Worm (Caenorhabditis elegans) whole organism, L4 larva: ENCODE measurements around the gene clec-186.

Experiments
- D1046.2 ChIP-seq: fragments of 200-800 bp; sonication (Bioruptor generic); IDR thresholded peaks from 2 replicates; pipeline ENCODE4 v1.3.6; 2022; ENCODE audit warnings: missing genetic modification characterization, missing compliant biosample characterization
- F26F4.8 ChIP-seq: fragments of 200-800 bp; sonication (Bioruptor generic); conservative IDR thresholded peaks from 2 replicates; pipeline ENCODE4 v1.3.6; 2022; ENCODE audit warnings: missing genetic modification characterization, missing compliant biosample characterization
- F44E2.7 ChIP-seq: fragments of 200-800 bp; sonication (Bioruptor generic); IDR thresholded peaks from 2 replicates; pipeline ENCODE4 v2.1.2; 2022; ENCODE audit warnings: missing genetic modification characterization, missing compliant biosample characterization
- F49E8.2 ChIP-seq: sonication (generic microtip); optimal IDR thresholded peaks from 2 replicates; lab custom pipeline; 2016; ENCODE audit warnings: missing compliant biosample characterization, mild to moderate bottlenecking, missing genetic modification characterization, borderline replicate concordance
- T20F7.1 ChIP-seq: fragments of 200-800 bp; sonication (Bioruptor generic); optimal IDR thresholded peaks from 2 replicates; lab custom pipeline; 2018; ENCODE audit warnings: mild to moderate bottlenecking, missing genetic modification characterization, missing compliant biosample characterization
- T26A8.4 ChIP-seq: fragments of 200-800 bp; sonication (Bioruptor generic); IDR thresholded peaks from 2 replicates; pipeline ENCODE4 v1.3.6; 2022; ENCODE audit warnings: missing genetic modification characterization, missing compliant biosample characterization
- Y5F2A.4 ChIP-seq: fragments of 200-800 bp; sonication (Bioruptor generic); optimal IDR thresholded peaks from 2 replicates; lab custom pipeline; 2018; ENCODE audit warnings: mild to moderate bottlenecking, missing genetic modification characterization, missing compliant biosample characterization
- aha-1 ChIP-seq: fragments of 150-350 bp; peaks from one replicate; lab custom pipeline; 2014; ENCODE audit warnings: missing biosample characterization, missing genetic modification characterization
- ama-1 ChIP-seq: fragments of 150-350 bp; optimal IDR thresholded peaks from 2 replicates; lab custom pipeline; 2014; ENCODE audit warnings: inconsistent platforms, mixed read lengths
- arid-1 ChIP-seq: fragments of 200-800 bp; sonication (Bioruptor generic); conservative IDR thresholded peaks from 2 replicates; pipeline ENCODE4 v1.3.6; 2022; ENCODE audit warnings: missing genetic modification reagents, missing genetic modification characterization, missing compliant biosample characterization
- daf-12 ChIP-seq: fragments of 150-350 bp; optimal IDR thresholded peaks from 2 replicates; lab custom pipeline; 2014; ENCODE audit warnings: missing biosample characterization, missing genetic modification reagents, missing genetic modification characterization
- dmd-6 ChIP-seq: fragments of 200-800 bp; sonication (Bioruptor generic); IDR thresholded peaks from 2 replicates; pipeline ENCODE4 v1.3.6; 2022; ENCODE audit warnings: missing genetic modification reagents, missing genetic modification characterization, missing compliant biosample characterization
- duxl-1 ChIP-seq: sonication (generic microtip); optimal IDR thresholded peaks from 2 replicates; lab custom pipeline; 2016; ENCODE audit warnings: mild to moderate bottlenecking, missing genetic modification characterization, moderate library complexity, missing compliant biosample characterization; ENCODE audit not compliant: poor library complexity
- dve-1 ChIP-seq: sonication (generic microtip); optimal IDR thresholded peaks from 2 replicates; lab custom pipeline; 2017; ENCODE audit warnings: antibody characterized with exemption, mild to moderate bottlenecking, missing genetic modification characterization, missing compliant biosample characterization; ENCODE audit not compliant: insufficient read depth
- hif-1 ChIP-seq, 2 experiments: sonication (generic microtip); optimal IDR thresholded peaks; 2 replicates each; lab custom pipeline; 2016 to 2017; ENCODE audit warnings: missing compliant biosample characterization in 2 of 2, missing genetic modification characterization in 2 of 2, missing genetic modification reagents in 2 of 2, missing genotype in 2 of 2, mild to moderate bottlenecking in 1 of 2
- hlh-11 ChIP-seq: fragments of 200-800 bp; sonication (Bioruptor generic); optimal IDR thresholded peaks from 2 replicates; lab custom pipeline; 2018; ENCODE audit warnings: mild to moderate bottlenecking, missing genetic modification characterization, missing compliant biosample characterization
- hlh-30 ChIP-seq: sonication (generic microtip); optimal IDR thresholded peaks from 2 replicates; lab custom pipeline; 2017; ENCODE audit warnings: antibody characterized with exemption, mild to moderate bottlenecking, missing genetic modification characterization, missing compliant biosample characterization; ENCODE audit not compliant: insufficient read depth
- lin-1 ChIP-seq: fragments of 200-800 bp; sonication (Bioruptor generic); IDR thresholded peaks from 2 replicates; pipeline ENCODE4 v1.3.6; 2022; ENCODE audit warnings: missing genetic modification reagents, missing genetic modification characterization, missing compliant biosample characterization
- lin-15B ChIP-seq: fragments of 150-350 bp; sonication (generic microtip); optimal IDR thresholded peaks from 3 replicates; lab custom pipeline; 2014; ENCODE audit warnings: missing biosample characterization, missing genetic modification characterization
- lin-38 ChIP-seq: fragments of 200-800 bp; sonication (Bioruptor generic); IDR thresholded peaks from 2 replicates; pipeline ENCODE4 v1.3.6; 2022; ENCODE audit warnings: missing genetic modification reagents, missing genetic modification characterization, missing compliant biosample characterization
- lin-39 ChIP-seq: fragments of 150-350 bp; optimal IDR thresholded peaks from 2 replicates; lab custom pipeline; 2014; ENCODE audit warnings: missing biosample characterization, missing genetic modification reagents, missing genetic modification characterization
- madf-9 ChIP-seq: fragments of 200-800 bp; sonication (Bioruptor generic); conservative IDR thresholded peaks from 2 replicates; pipeline ENCODE4 v1.3.6; 2022; ENCODE audit warnings: missing genetic modification reagents, missing genetic modification characterization, missing compliant biosample characterization
- mdl-1 ChIP-seq, 2 experiments: fragments of 150-350 bp in 1 of 2; sonication (generic microtip) in 1 of 2; optimal IDR thresholded peaks; 2 replicates each; lab custom pipeline; 2014 to 2017; ENCODE audit warnings: missing biosample characterization in 2 of 2, missing genetic modification characterization in 2 of 2
- mep-1 ChIP-seq: fragments of 150-350 bp; sonication (generic microtip); optimal IDR thresholded peaks from 3 replicates; lab custom pipeline; 2014; ENCODE audit warnings: missing biosample characterization, missing genetic modification characterization
- mes-2 ChIP-seq: sonication (generic microtip); optimal IDR thresholded peaks from 2 replicates; lab custom pipeline; 2016; ENCODE audit warnings: missing genotype, mild to moderate bottlenecking, missing genetic modification characterization, missing compliant biosample characterization; ENCODE audit not compliant: poor library complexity, severe bottlenecking
- nhr-102 ChIP-seq: sonication (generic microtip); optimal IDR thresholded peaks from 2 replicates; lab custom pipeline; 2016; ENCODE audit warnings: mild to moderate bottlenecking, missing genetic modification characterization, moderate library complexity, missing compliant biosample characterization
- nhr-237 ChIP-seq: sonication (generic microtip); optimal IDR thresholded peaks from 2 replicates; lab custom pipeline; 2017; ENCODE audit warnings: missing biosample characterization, missing genetic modification characterization
- nhr-25 ChIP-seq: sonication (generic microtip); optimal IDR thresholded peaks from 2 replicates; lab custom pipeline; 2017; ENCODE audit warnings: missing genetic modification characterization, mild to moderate bottlenecking, missing compliant biosample characterization, antibody characterized with exemption, moderate library complexity, borderline replicate concordance; ENCODE audit not compliant: insufficient read depth
- nhr-28 ChIP-seq: fragments of 150-350 bp; optimal IDR thresholded peaks from 2 replicates; lab custom pipeline; 2014; ENCODE audit warnings: missing biosample characterization, missing genetic modification characterization
- nhr-41 ChIP-seq: fragments of 200-800 bp; sonication (Bioruptor generic); IDR thresholded peaks from 2 replicates; pipeline ENCODE4 v1.3.6; 2022; ENCODE audit warnings: missing genetic modification reagents, missing genetic modification characterization, missing compliant biosample characterization
- nhr-6 ChIP-seq: fragments of 150-350 bp; optimal IDR thresholded peaks from 2 replicates; lab custom pipeline; 2014; ENCODE audit warnings: missing biosample characterization, missing genetic modification characterization
- pha-4 ChIP-seq, 2 experiments: fragments of 150-350 bp in 1 of 2; fragments of 200-800 bp in 1 of 2; sonication (Bioruptor generic) in 1 of 2; IDR thresholded peaks in 1 of 2; optimal IDR thresholded peaks in 1 of 2; 2 replicates each; pipeline versions ENCODE4 v1.3.6 to Lab custom; 2014 to 2022; ENCODE audit warnings: missing genetic modification characterization in 2 of 2, missing genetic modification reagents in 2 of 2, missing biosample characterization in 1 of 2, missing compliant biosample characterization in 1 of 2
- php-3 ChIP-seq: fragments of 200-800 bp; sonication (Bioruptor generic); IDR thresholded peaks from 2 replicates; pipeline ENCODE4 v1.3.6; 2022; ENCODE audit warnings: missing genetic modification reagents, missing genetic modification characterization, missing compliant biosample characterization
- pqm-1 ChIP-seq: sonication (generic microtip); optimal IDR thresholded peaks from 2 replicates; lab custom pipeline; 2017; ENCODE audit warnings: missing biosample characterization, missing genetic modification characterization
- rbr-2 ChIP-seq: sonication (generic microtip); optimal IDR thresholded peaks from 2 replicates; lab custom pipeline; 2016; ENCODE audit warnings: missing genotype, missing genetic modification characterization, missing compliant biosample characterization
- set-16 ChIP-seq: fragments of 200-800 bp; sonication (Bioruptor generic); IDR thresholded peaks from 2 replicates; pipeline ENCODE4 v1.3.6; 2022; ENCODE audit warnings: missing genetic modification reagents, missing genetic modification characterization, missing compliant biosample characterization
- skn-1 ChIP-seq: fragments of 150-350 bp; optimal IDR thresholded peaks from 2 replicates; lab custom pipeline; 2014; ENCODE audit warnings: missing biosample characterization, missing genetic modification characterization
- snpc-1.2 ChIP-seq: fragments of 200-800 bp; sonication (Bioruptor generic); IDR thresholded peaks from 2 replicates; pipeline ENCODE4 v1.3.6; 2022; ENCODE audit warnings: missing genetic modification reagents, missing genetic modification characterization, missing compliant biosample characterization
- unc-130 ChIP-seq: sonication (generic microtip); optimal IDR thresholded peaks from 2 replicates; lab custom pipeline; 2016; ENCODE audit warnings: missing genetic modification reagents, missing genetic modification characterization, missing compliant biosample characterization
- unc-62 ChIP-seq, 3 experiments: fragments of 150-350 bp in 1 of 3; sonication (generic microtip); optimal IDR thresholded peaks in 2 of 3; peaks in 1 of 3; 1 replicate in 1 of 3; 2 replicates in 2 of 3; lab custom pipeline; 2014 to 2017; ENCODE audit warnings: missing biosample characterization in 3 of 3, missing genetic modification characterization in 3 of 3, missing genetic modification reagents in 3 of 3, missing genotype in 1 of 3
- zag-1 ChIP-seq: fragments of 150-350 bp; optimal IDR thresholded peaks from 2 replicates; lab custom pipeline; 2014; ENCODE audit warnings: missing biosample characterization, missing genetic modification characterization
- zfp-2 ChIP-seq: sonication (generic microtip); optimal IDR thresholded peaks from 2 replicates; lab custom pipeline; 2016; ENCODE audit warnings: mild to moderate bottlenecking, missing genetic modification characterization, missing compliant biosample characterization
- zfp-3 ChIP-seq: fragments of 200-800 bp; sonication (Bioruptor generic); conservative IDR thresholded peaks from 2 replicates; pipeline ENCODE4 v1.3.6; 2022; ENCODE audit warnings: missing genetic modification reagents, missing genetic modification characterization, missing compliant biosample characterization

Gene clec-186

DNA sequence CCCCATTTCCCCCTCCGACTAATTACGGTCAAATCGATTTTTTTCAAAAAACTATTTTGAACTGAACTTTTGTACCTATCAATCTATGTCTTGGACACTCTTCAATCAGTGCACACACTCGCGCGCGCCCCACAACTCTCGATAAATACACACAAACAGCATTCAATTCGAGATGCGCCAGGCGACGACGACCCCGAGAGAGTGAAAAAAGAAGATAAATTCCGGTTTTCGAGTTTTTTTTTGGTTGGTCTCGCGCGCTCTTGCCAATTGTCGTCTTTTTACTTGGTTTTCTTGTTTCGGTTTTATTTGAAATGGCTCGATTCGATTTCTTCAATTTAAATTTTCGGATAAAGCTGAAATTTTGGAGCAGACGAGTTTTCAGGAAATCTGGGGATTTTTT, 25.6 kb upstream of the clec-186 start:
- TF ChIP-seq hlh-30 (tag; lab: Kevin White, UChicago) (peak; percentile 26), snpc-1.2 (GFP tag; lab: Robert Waterston, UW) (0 out of 2 replicates have a peak, but pooled peaks have one; percentile 19), dve-1 (tag; lab: Kevin White, UChicago) (peak; percentile 14), F49E8.2 (no peak), mes-2 (tag; lab: Kevin White, UChicago) (peak; percentile 54), nhr-28 (tag; lab: Kevin White, UChicago) (peak; percentile 64), D1046.2 (GFP tag; lab: Robert Waterston, UW) (no peak), F26F4.8 (GFP tag; lab: Robert Waterston, UW) (no peak), T20F7.1 (GFP tag; lab: Kevin White, UChicago) (no peak), hlh-11 (tag; lab: Kevin White, UChicago) (peak; percentile 48), duxl-1 (no peak), set-16 (GFP tag; lab: Robert Waterston, UW) (no peak), rbr-2 (tag; lab: Kevin White, UChicago) (peak; percentile 19), mep-1 (tag; lab: Kevin White, UChicago) (peak; percentile 61), pha-4 (GFP tag; IDR thresholded peaks at IDR 0.05; lab: Robert Waterston, UW) (no peak), pha-4 (tag; optimal IDR thresholded peaks at IDR 0.05; lab: Kevin White, UChicago) (peak; percentile 36), nhr-25 (tag; lab: Kevin White, UChicago) (no peak), mdl-1 (tag; optimal IDR thresholded peaks at IDR 0.05; lab: Kevin White, UChicago) (peak in 1 of 2 experiments; percentile 37), madf-9 (no peak), dmd-6 (0 out of 2 replicates have a peak, but pooled peaks have one; percentile 26), lin-1 (GFP tag; lab: Robert Waterston, UW) (0 out of 2 replicates have a peak, but pooled peaks have one; percentile 25), zfp-2 (tag; lab: Kevin White, UChicago) (no peak), ama-1 (lab: Kevin White, UChicago) (peak; percentile 84), Y5F2A.4 (GFP tag; lab: Kevin White, UChicago) (no peak), arid-1 (GFP tag; lab: Robert Waterston, UW) (0 out of 2 replicates have a peak, but pooled peaks have one; percentile 28), lin-38 (GFP tag; lab: Robert Waterston, UW) (0 out of 2 replicates have a peak, but pooled peaks have one; percentile 8)

DNA sequence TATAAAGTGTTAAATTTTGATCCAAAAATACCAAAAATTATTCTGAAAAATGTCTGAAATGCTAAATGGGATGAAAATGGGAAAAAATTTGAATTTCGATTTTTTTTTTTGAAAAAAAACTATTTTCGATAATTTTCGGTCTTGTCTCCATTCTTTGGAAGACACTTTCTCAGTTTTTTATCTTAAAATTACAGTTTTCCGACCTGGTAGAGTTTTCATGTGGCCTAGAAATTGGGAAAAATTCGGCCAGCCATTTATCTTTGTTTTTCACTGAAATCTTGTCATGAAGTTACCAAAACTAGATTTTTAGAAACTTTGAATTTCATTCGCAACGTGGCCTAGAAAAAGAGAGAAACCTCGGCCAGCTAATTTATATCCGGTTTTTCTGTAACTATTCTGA, 25.0 kb upstream of the clec-186 start:
- no peak for TF ChIP-seq nhr-41 (GFP tag; lab: Robert Waterston, UW)
- TF ChIP-seq lin-39: no peak
- TF ChIP-seq unc-62 (GFP tag; optimal IDR thresholded peaks at IDR 0.05 in 1 of 2; lab: Kevin White, UChicago): peak in 1 of 2 experiments; percentile 67
- TF ChIP-seq unc-62 (tag; optimal IDR thresholded peaks at IDR 0.05; lab: Kevin White, UChicago): no peak
- peak; percentile 6; the same call in 1 of the 2 replicates for TF ChIP-seq pha-4 (GFP tag; IDR thresholded peaks at IDR 0.05; lab: Robert Waterston, UW)
- no peak for TF ChIP-seq pha-4 (tag; optimal IDR thresholded peaks at IDR 0.05; lab: Kevin White, UChicago)

DNA sequence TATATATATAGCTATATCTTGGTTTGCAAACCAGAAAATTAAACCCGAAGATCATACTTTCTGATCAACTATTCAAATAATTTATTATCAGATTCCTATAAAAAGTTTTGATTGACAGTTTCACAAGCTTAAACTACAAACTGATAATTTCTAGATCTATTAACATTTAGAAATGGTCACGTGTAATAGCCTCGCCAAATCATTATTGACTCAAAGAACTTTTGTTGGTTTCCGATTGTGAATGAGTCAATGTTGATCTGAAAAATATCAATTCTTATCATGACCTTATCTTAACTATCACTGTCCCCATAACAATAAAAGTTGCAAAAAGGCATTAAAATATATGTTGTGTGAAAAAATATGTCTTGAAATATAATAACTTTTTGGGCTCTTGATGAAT, 23.8 kb upstream of the clec-186 start:
- TF ChIP-seq rbr-2 (tag; lab: Kevin White, UChicago) (no peak), hif-1 (tag; optimal IDR thresholded peaks at IDR 0.05; lab: Kevin White, UChicago) (no peak), nhr-237 (tag; lab: Kevin White, UChicago) (no peak), lin-15B (tag; lab: Kevin White, UChicago) (no peak), T26A8.4 (GFP tag; lab: Robert Waterston, UW) (no peak), php-3 (GFP tag; lab: Robert Waterston, UW) (peak; percentile 99), unc-130 (no peak), F44E2.7 (GFP tag; lab: Robert Waterston, UW) (no peak), unc-62 (GFP tag; optimal IDR thresholded peaks at IDR 0.05 in 1 of 2; lab: Kevin White, UChicago) (peak in 1 of 2 experiments; percentile 67), unc-62 (tag; optimal IDR thresholded peaks at IDR 0.05; lab: Kevin White, UChicago) (no peak), nhr-6 (tag; lab: Kevin White, UChicago) (peak; percentile 87), nhr-41 (GFP tag; lab: Robert Waterston, UW) (no peak), zfp-3 (GFP tag; lab: Robert Waterston, UW) (no peak), daf-12 (no peak), Y5F2A.4 (GFP tag; lab: Kevin White, UChicago) (no peak), mdl-1 (tag; optimal IDR thresholded peaks at IDR 0.05; lab: Kevin White, UChicago) (peak in 1 of 2 experiments; percentile 69), zag-1 (tag; lab: Kevin White, UChicago) (no peak), skn-1 (no peak), nhr-102 (tag; lab: Kevin White, UChicago) (peak; percentile 91), nhr-25 (tag; lab: Kevin White, UChicago) (no peak), aha-1 (tag; lab: Kevin White, UChicago) (no peak), pha-4 (GFP tag; IDR thresholded peaks at IDR 0.05; lab: Robert Waterston, UW) (no peak), pha-4 (tag; optimal IDR thresholded peaks at IDR 0.05; lab: Kevin White, UChicago) (peak; percentile 63), snpc-1.2 (GFP tag; lab: Robert Waterston, UW) (no peak), pqm-1 (tag; lab: Kevin White, UChicago) (peak; percentile 71), T20F7.1 (GFP tag; lab: Kevin White, UChicago) (peak; percentile 52)
